Worm (Caenorhabditis elegans) whole organism, L4/young adult: Measurements from ENCODE around the gene ZK470.4.

Experiments used
- W03F9.2 ChIP-seq: fragments of 150-350 bp; optimal IDR thresholded peaks from 2 replicates; lab custom pipeline; 2014; ENCODE audit warnings: missing biosample characterization, missing genetic modification characterization
- dao-5 ChIP-seq: sonication (generic microtip); optimal IDR thresholded peaks from 2 replicates; lab custom pipeline; 2016; ENCODE audit warnings: missing genotype, missing genetic modification characterization, moderate library complexity, missing compliant biosample characterization
- him-1 ChIP-seq: sonication (generic microtip); optimal IDR thresholded peaks from 2 replicates; lab custom pipeline; 2016; ENCODE audit warnings: missing genotype, missing genetic modification reagents, missing genetic modification characterization, missing compliant biosample characterization

The ZK470.4 gene

ce11 chrX:4106896-4107505, 32.6 kb downstream of the ZK470.4 start, which contains the start of gene R02E4.2:
TSS of gene R02E4.2 (plus strand) at chrX:4107455.
- TF ChIP-seq W03F9.2 (tag; lab: Kevin White, UChicago), result no peak
- TF ChIP-seq dao-5 (tag; lab: Kevin White, UChicago), result no peak
- no peak for TF ChIP-seq him-1 (tag; lab: Kevin White, UChicago)

- no peak for TF ChIP-seq dao-5 (tag; lab: Kevin White, UChicago)
- no peak for TF ChIP-seq him-1 (tag; lab: Kevin White, UChicago)
- TF ChIP-seq W03F9.2 (tag; lab: Kevin White, UChicago), result no peak
These were observed 35.1 kb downstream of the ZK470.4 start, which contains the start of gene R02E4.1 for ce11 chrX:4104435-4104834. TSS of gene R02E4.1 (minus strand) at chrX:4104535.

ce11 chrX:4103071-4103470, 36.5 kb downstream of the ZK470.4 start:
- TF ChIP-seq W03F9.2 (tag; lab: Kevin White, UChicago) (no peak), him-1 (tag; lab: Kevin White, UChicago) (no peak), dao-5 (tag; lab: Kevin White, UChicago) (no peak)

ce11 chrX:4102075-4102598, 37.4 kb downstream of the ZK470.4 start, which contains the start of gene R02E4.3:
TSS of gene R02E4.3 (minus strand) at chrX:4102125.
- TF ChIP-seq him-1 (tag; lab: Kevin White, UChicago) (no peak), W03F9.2 (tag; lab: Kevin White, UChicago) (no peak), dao-5 (tag; lab: Kevin White, UChicago) (no peak)

- TF ChIP-seq him-1 (tag; lab: Kevin White, UChicago) (no peak), W03F9.2 (tag; lab: Kevin White, UChicago) (no peak), dao-5 (tag; lab: Kevin White, UChicago) (no peak)
These were observed 38.4 kb downstream of the ZK470.4 start for ce11 chrX:4101213-4101612.

- TF ChIP-seq dao-5 (tag; lab: Kevin White, UChicago) (no peak), him-1 (tag; lab: Kevin White, UChicago) (no peak), W03F9.2 (tag; lab: Kevin White, UChicago) (no peak)
These were observed 39.1 kb downstream of the ZK470.4 start, which contains the start of gene clh-4 for ce11 chrX:4100473-4100872. TSS of gene clh-4 (minus strand) at chrX:4100573.

- TF ChIP-seq him-1 (tag; lab: Kevin White, UChicago), result no peak
- no peak for TF ChIP-seq W03F9.2 (tag; lab: Kevin White, UChicago)
- no peak for TF ChIP-seq dao-5 (tag; lab: Kevin White, UChicago)
These were observed 44.6 kb downstream of the ZK470.4 start for ce11 chrX:4094979-4095378.
